Fruit fly (Drosophila melanogaster): ENCODE measurements around the gene CG5171.

dm6 chr2L:7401025-7401424 lies at the start of gene CG5171:
- TF ChIP-seq Dll (optimal IDR thresholded peaks at IDR 0.05) (no peak), pan (optimal IDR thresholded peaks at IDR 0.05) (no peak), usp (GFP tag; optimal IDR thresholded peaks at IDR 0.05) (no peak)

Data from whole organism.